Fruit fly (Drosophila melanogaster) whole organism, adult: ENCODE data around the gene Sec63.

Source experiments
- CG7101 ChIP-seq: fragments of 200-800 bp; sonication (Bioruptor generic); optimal IDR thresholded peaks from 2 replicates; lab custom pipeline; 2018; ENCODE audit warnings: missing biosample characterization, mild to moderate bottlenecking, missing genetic modification characterization, moderate library complexity
- Mnt ChIP-seq: fragments of 200-800 bp; sonication (Bioruptor generic); optimal IDR thresholded peaks from 2 replicates; lab custom pipeline; 2016; ENCODE audit warnings: missing biosample characterization, mild to moderate bottlenecking, missing genetic modification characterization
- ovo ChIP-seq: fragments of 200-800 bp; sonication (Bioruptor generic); optimal IDR thresholded peaks from 2 replicates; lab custom pipeline; 2016; ENCODE audit warnings: missing biosample characterization, missing genetic modification characterization

dm6 chr3L:7367798-7368678 is 7.7 kb downstream of the Sec63 start:
- TF ChIP-seq ovo (GFP tag; lab: Kevin White, UChicago) (peak; percentile 91), Mnt (GFP tag; lab: Kevin White, UChicago) (peak; percentile 44), CG7101 (no peak)
